Fruit fly (Drosophila melanogaster) whole organism, embryonic: ENCODE results near the gene CG18557.

Source experiments
- Asciz ChIP-seq: fragments of 200-800 bp; sonication (Bioruptor generic); optimal IDR thresholded peaks from 2 replicates; lab custom pipeline; 2017; ENCODE audit warnings: missing biosample characterization, mild to moderate bottlenecking, missing genetic modification characterization, missing genetic modification reagents
- BtbVII ChIP-seq: fragments of 200-800 bp; sonication (Bioruptor generic); optimal IDR thresholded peaks from 3 replicates; lab custom pipeline; 2017; ENCODE audit warnings: missing biosample characterization, mild to moderate bottlenecking, missing genetic modification characterization
- Bteb2 ChIP-seq: fragments of 200-800 bp; sonication (Bioruptor generic); optimal IDR thresholded peaks from 2 replicates; lab custom pipeline; 2016; ENCODE audit warnings: missing biosample characterization, missing genetic modification characterization
- CG12155 ChIP-seq: fragments of 200-800 bp; sonication (Bioruptor generic); optimal IDR thresholded peaks from 3 replicates; lab custom pipeline; 2016; ENCODE audit warnings: missing biosample characterization, missing genetic modification characterization
- CG14860 ChIP-seq: fragments of 200-800 bp; sonication (Bioruptor generic); IDR thresholded peaks from 3 replicates; pipeline ENCODE4 v1.3.6; 2022; ENCODE audit warnings: missing biosample characterization, missing genetic modification characterization; ENCODE audit not compliant: partially characterized antibody
- CG15073 ChIP-seq: fragments of 200-800 bp; sonication (Bioruptor generic); optimal IDR thresholded peaks from 2 replicates; lab custom pipeline; 2016; ENCODE audit warnings: missing biosample characterization, missing genetic modification characterization
- CG15479 ChIP-seq: fragments of 200-800 bp; sonication (Bioruptor generic); optimal IDR thresholded peaks from 3 replicates; lab custom pipeline; 2019; ENCODE audit warnings: missing biosample characterization, mild to moderate bottlenecking, missing genetic modification characterization, moderate library complexity
- CG15601 ChIP-seq: fragments of 200-800 bp; sonication (Bioruptor generic); optimal IDR thresholded peaks from 3 replicates; lab custom pipeline; 2019; ENCODE audit warnings: missing biosample characterization, mild to moderate bottlenecking, missing genetic modification characterization, moderate library complexity
- CG1602 ChIP-seq: fragments of 200-800 bp; sonication (Bioruptor generic); optimal IDR thresholded peaks from 3 replicates; lab custom pipeline; 2016; ENCODE audit warnings: missing biosample characterization, missing genetic modification characterization
- CG18476 ChIP-seq: fragments of 200-800 bp; sonication (Bioruptor generic); optimal IDR thresholded peaks from 2 replicates; lab custom pipeline; 2016; ENCODE audit warnings: missing biosample characterization, mild to moderate bottlenecking, missing genetic modification characterization
- CG3065 ChIP-seq: fragments of 200-800 bp; sonication (Bioruptor generic); optimal IDR thresholded peaks from 2 replicates; lab custom pipeline; 2016; ENCODE audit warnings: missing biosample characterization, missing genetic modification characterization
- CG4617 ChIP-seq: fragments of 200-800 bp; sonication (Bioruptor generic); optimal IDR thresholded peaks from 3 replicates; lab custom pipeline; 2016; ENCODE audit warnings: missing biosample characterization, missing genetic modification characterization, borderline replicate concordance
- CG6654 ChIP-seq: fragments of 200-800 bp; sonication (Bioruptor generic); optimal IDR thresholded peaks from 2 replicates; lab custom pipeline; 2017; ENCODE audit warnings: missing biosample characterization, mild to moderate bottlenecking, missing genetic modification characterization
- CG7271 ChIP-seq: fragments of 200-800 bp; sonication (Bioruptor generic); optimal IDR thresholded peaks from 2 replicates; lab custom pipeline; 2018; ENCODE audit warnings: missing biosample characterization, mild to moderate bottlenecking, missing genetic modification characterization, moderate library complexity
- CG7745 ChIP-seq: fragments of 200-800 bp; sonication (Bioruptor generic); optimal IDR thresholded peaks from 2 replicates; lab custom pipeline; 2018; ENCODE audit warnings: missing biosample characterization, mild to moderate bottlenecking, missing genetic modification characterization, moderate library complexity
- CG7928 ChIP-seq: fragments of 200-800 bp; sonication (Bioruptor generic); optimal IDR thresholded peaks from 2 replicates; lab custom pipeline; 2017; ENCODE audit warnings: missing biosample characterization, mild to moderate bottlenecking, missing genetic modification characterization
- CG8281 ChIP-seq: fragments of 200-800 bp; sonication (Bioruptor generic); optimal IDR thresholded peaks from 2 replicates; lab custom pipeline; 2018; ENCODE audit warnings: missing biosample characterization, mild to moderate bottlenecking, missing genetic modification characterization, moderate library complexity
- Chrac-16 ChIP-seq: fragments of 200-800 bp; sonication (Bioruptor generic); optimal IDR thresholded peaks from 3 replicates; lab custom pipeline; 2016; ENCODE audit warnings: missing biosample characterization, missing genetic modification characterization
- Fer1 ChIP-seq: fragments of 200-800 bp; sonication (Bioruptor generic); optimal IDR thresholded peaks from 2 replicates; lab custom pipeline; 2017; ENCODE audit warnings: missing biosample characterization, mild to moderate bottlenecking, missing genetic modification characterization
- GATAe ChIP-seq: fragments of 200-800 bp; sonication (Bioruptor generic); conservative IDR thresholded peaks from 2 replicates; pipeline ENCODE4 v1.3.6; 2022; ENCODE audit warnings: missing biosample characterization, missing genetic modification characterization
- Gug ChIP-seq: fragments of 200-800 bp; sonication (Bioruptor generic); IDR thresholded peaks from 4 replicates; pipeline ENCODE4 v1.3.6; 2022; ENCODE audit warnings: missing biosample characterization, missing genetic modification characterization
- Hmr ChIP-seq: fragments of 200-800 bp; sonication (Bioruptor generic); optimal IDR thresholded peaks from 3 replicates; lab custom pipeline; 2017; ENCODE audit warnings: mild to moderate bottlenecking, missing biosample characterization, missing genetic modification reagents, missing genetic modification characterization
- MBD-R2 ChIP-seq: fragments of 200-800 bp; sonication (Bioruptor generic); IDR thresholded peaks from 2 replicates; pipeline ENCODE4 v1.3.6; 2022; ENCODE audit warnings: missing biosample characterization, missing genetic modification characterization
- Mad ChIP-seq: fragments of 200-800 bp; sonication (Bioruptor generic); optimal IDR thresholded peaks from 2 replicates; lab custom pipeline; 2016; ENCODE audit warnings: missing biosample characterization, missing genetic modification characterization
- Meics ChIP-seq: fragments of 200-800 bp; sonication (Bioruptor generic); optimal IDR thresholded peaks from 2 replicates; lab custom pipeline; 2017; ENCODE audit warnings: missing biosample characterization, mild to moderate bottlenecking, missing genetic modification characterization
- Ravus ChIP-seq: fragments of 200-800 bp; sonication (Bioruptor generic); IDR thresholded peaks from 2 replicates; pipeline ENCODE4 v1.3.6; 2022; ENCODE audit warnings: missing biosample characterization, missing genetic modification characterization
- Sry-β ChIP-seq: fragments of 200-800 bp; sonication (Bioruptor generic); optimal IDR thresholded peaks from 2 replicates; lab custom pipeline; 2018; ENCODE audit warnings: missing biosample characterization, mild to moderate bottlenecking, missing genetic modification characterization, moderate library complexity
- Ssrp ChIP-seq: fragments of 200-800 bp; sonication (Bioruptor generic); optimal IDR thresholded peaks from 2 replicates; lab custom pipeline; 2018; ENCODE audit warnings: missing biosample characterization, mild to moderate bottlenecking, missing genetic modification characterization, moderate library complexity
- Usf ChIP-seq: fragments of 200-800 bp; sonication (Bioruptor generic); optimal IDR thresholded peaks from 2 replicates; lab custom pipeline; 2017; ENCODE audit warnings: missing genotype, missing biosample characterization, missing genetic modification characterization
- abd-A ChIP-seq: fragments of 200-800 bp; sonication (Bioruptor generic); optimal IDR thresholded peaks from 3 replicates; lab custom pipeline; 2019; ENCODE audit warnings: missing biosample characterization, mild to moderate bottlenecking, missing genetic modification characterization, moderate library complexity
- chif ChIP-seq, 2 experiments: fragments of 200-800 bp; sonication (Bioruptor generic); optimal IDR thresholded peaks; 3 replicates each; lab custom pipeline; 2016; ENCODE audit warnings: missing biosample characterization in 2 of 2, missing genetic modification characterization in 2 of 2
- chinmo ChIP-seq: fragments of 200-800 bp; sonication (Bioruptor generic); IDR thresholded peaks from 4 replicates; pipeline ENCODE4 v1.3.6; 2022; ENCODE audit warnings: missing biosample characterization, missing genetic modification characterization; ENCODE audit not compliant: partially characterized antibody
- danr ChIP-seq: fragments of 200-800 bp; sonication (Bioruptor generic); IDR thresholded peaks from 2 replicates; pipeline ENCODE4 v1.3.6; 2022; ENCODE audit warnings: missing biosample characterization, missing genetic modification characterization
- disco-r ChIP-seq: fragments of 200-800 bp; sonication (Bioruptor generic); optimal IDR thresholded peaks from 2 replicates; lab custom pipeline; 2016; ENCODE audit warnings: missing biosample characterization, missing genetic modification characterization
- dm ChIP-seq: fragments of 200-800 bp; sonication (Bioruptor generic); optimal IDR thresholded peaks from 3 replicates; lab custom pipeline; 2016; ENCODE audit warnings: missing biosample characterization, missing genetic modification characterization
- dysf ChIP-seq: fragments of 200-800 bp; sonication (Bioruptor generic); IDR thresholded peaks from 3 replicates; pipeline ENCODE4 v1.3.6; 2022; ENCODE audit warnings: missing biosample characterization, missing genetic modification characterization
- gsb ChIP-seq: fragments of 200-800 bp; sonication (Bioruptor generic); IDR thresholded peaks from 2 replicates; pipeline ENCODE4 v1.3.6; 2022; ENCODE audit warnings: missing biosample characterization, missing genetic modification characterization
- kah ChIP-seq: fragments of 200-800 bp; sonication (Bioruptor generic); optimal IDR thresholded peaks from 2 replicates; lab custom pipeline; 2018; ENCODE audit warnings: missing biosample characterization, mild to moderate bottlenecking, missing genetic modification characterization
- kni ChIP-seq: fragments of 200-800 bp; sonication (Bioruptor generic); optimal IDR thresholded peaks from 3 replicates; lab custom pipeline; 2017; ENCODE audit warnings: mild to moderate bottlenecking, missing biosample characterization, missing genetic modification reagents, missing genetic modification characterization
- mirr ChIP-seq: fragments of 200-800 bp; sonication (Bioruptor generic); optimal IDR thresholded peaks from 3 replicates; lab custom pipeline; 2018; ENCODE audit warnings: missing biosample characterization, mild to moderate bottlenecking, missing genetic modification characterization
- pho ChIP-seq: fragments of 200-800 bp; sonication (Bioruptor generic); optimal IDR thresholded peaks from 2 replicates; lab custom pipeline; 2016; ENCODE audit warnings: missing biosample characterization, missing genetic modification characterization
- salm ChIP-seq: fragments of 200-800 bp; sonication (Bioruptor generic); optimal IDR thresholded peaks from 2 replicates; lab custom pipeline; 2018; ENCODE audit warnings: missing biosample characterization, mild to moderate bottlenecking, missing genetic modification characterization
- sens ChIP-seq: fragments of 200-800 bp; sonication (Bioruptor generic); peaks from one replicate; lab custom pipeline; 2016; ENCODE audit warnings: missing biosample characterization, missing genetic modification characterization
- slou ChIP-seq: fragments of 200-800 bp; sonication (Bioruptor generic); optimal IDR thresholded peaks from 3 replicates; lab custom pipeline; 2016; ENCODE audit warnings: missing biosample characterization, missing genetic modification characterization
- so ChIP-seq: fragments of 200-800 bp; sonication (Bioruptor generic); IDR thresholded peaks from 3 replicates; pipeline ENCODE4 v1.3.6; 2022; ENCODE audit warnings: missing biosample characterization, missing genetic modification characterization
- sqz ChIP-seq: fragments of 200-800 bp; sonication (Bioruptor generic); optimal IDR thresholded peaks from 3 replicates; lab custom pipeline; 2018; ENCODE audit warnings: missing biosample characterization, mild to moderate bottlenecking, missing genetic modification characterization
- ttk ChIP-seq: fragments of 200-800 bp; sonication (Bioruptor generic); IDR thresholded peaks from 2 replicates; pipeline ENCODE4 v2.1.2; 2022; ENCODE audit warnings: missing biosample characterization, missing genetic modification characterization
- unc-4 ChIP-seq: fragments of 200-800 bp; sonication (Bioruptor generic); IDR thresholded peaks from 2 replicates; pipeline ENCODE4 v1.3.6; 2022; ENCODE audit warnings: missing biosample characterization, missing genetic modification characterization; ENCODE audit not compliant: partially characterized antibody
- usp ChIP-seq: fragments of >200 bp; optimal IDR thresholded peaks from 2 replicates; lab custom pipeline; 2017; ENCODE audit warnings: missing biosample characterization, missing genetic modification characterization
- vfl ChIP-seq: fragments of 200-800 bp; sonication (Bioruptor generic); optimal IDR thresholded peaks from 2 replicates; lab custom pipeline; 2016; ENCODE audit warnings: missing biosample characterization, missing genetic modification characterization
- yki ChIP-seq: fragments of >200 bp; optimal IDR thresholded peaks from 3 replicates; lab custom pipeline; 2018

The CG18557 gene

DNA sequence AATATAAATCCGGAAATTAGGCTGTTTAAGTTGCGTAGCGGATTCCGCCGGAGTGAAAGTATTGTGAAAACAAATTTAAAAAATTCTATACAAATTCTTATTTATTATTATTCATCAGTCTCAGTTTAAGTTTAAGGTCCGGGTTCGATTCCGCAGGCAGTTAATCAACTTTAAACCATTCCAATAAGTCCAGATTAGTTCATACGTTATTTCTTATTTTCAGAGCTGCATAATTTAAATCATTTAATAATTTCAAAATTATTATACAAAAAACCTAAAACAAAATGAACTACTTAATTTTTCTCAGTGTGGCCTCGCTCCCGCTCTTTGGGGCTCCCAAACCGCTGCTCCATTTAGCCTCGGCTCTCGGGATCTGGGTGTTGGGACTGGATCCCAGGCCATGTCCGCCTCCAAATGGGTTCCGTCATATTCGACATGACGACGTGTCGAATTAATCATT, 15.2 kb downstream of the CG18557 start (continued):
- TF ChIP-seq abd-A (tag; lab: Kevin White, UChicago) (no peak), CG4617 (GFP tag; lab: Kevin White, UChicago) (peak; percentile 25), dysf (GFP tag; lab: Robert Waterston, UW) (peak; percentile 85), CG15073 (GFP tag; lab: Kevin White, UChicago) (no peak), pho (GFP tag; lab: Kevin White, UChicago) (peak; percentile 58), Chrac-16 (GFP tag; lab: Kevin White, UChicago) (peak; percentile 77), CG12155 (GFP tag; lab: Kevin White, UChicago) (peak; percentile 71), Fer1 (GFP tag; lab: Kevin White, UChicago) (peak; percentile 89), Mad (GFP tag; lab: Kevin White, UChicago) (peak; percentile 71), Usf (GFP tag; lab: Kevin White, UChicago) (peak; percentile 86), sens (GFP tag; lab: Kevin White, UChicago) (peak; percentile 96), ttk (GFP tag; lab: Robert Waterston, UW) (peak; percentile 57; the same call in 1 of the 2 replicates), CG6654 (GFP tag; lab: Kevin White, UChicago) (peak; percentile 72), Ravus (GFP tag; lab: Robert Waterston, UW) (no peak), disco-r (GFP tag; lab: Kevin White, UChicago) (peak; percentile 40), slou (GFP tag; lab: Kevin White, UChicago) (peak; percentile 77), MBD-R2 (no peak; the same call in 1 of the 2 replicates), unc-4 (GFP tag; lab: Robert Waterston, UW) (no peak), CG7928 (peak; percentile 68), CG8281 (tag; lab: Kevin White, UChicago) (peak; percentile 69), kah (GFP tag; lab: Kevin White, UChicago) (peak; percentile 71), gsb (peak; percentile 35; the same call in 1 of the 2 replicates), Bteb2 (GFP tag; lab: Kevin White, UChicago) (peak; percentile 66), CG3065 (GFP tag; lab: Kevin White, UChicago) (peak; percentile 17), vfl (GFP tag; lab: Kevin White, UChicago) (peak; percentile 59), CG1602 (GFP tag; lab: Kevin White, UChicago) (peak; percentile 85), Sry-β (GFP tag; lab: Kevin White, UChicago) (peak; percentile 46), danr (GFP tag; lab: Robert Waterston, UW) (peak; percentile 78), CG15479 (GFP tag; lab: Kevin White, UChicago) (no peak), BtbVII (peak; percentile 88), chif (GFP tag; optimal IDR thresholded peaks at IDR 0.05; lab: Kevin White, UChicago) (peak; percentile 36 to 81), CG18476 (GFP tag; lab: Kevin White, UChicago) (peak; percentile 86), CG15601 (peak; percentile 91), yki (lab: Kevin White, UChicago) (no peak), Ssrp (tag; lab: Kevin White, UChicago) (peak; percentile 92), salm (tag; lab: Kevin White, UChicago) (peak; percentile 77), CG7271 (no peak), so (GFP tag; lab: Robert Waterston, UW) (peak; percentile 82), dm (GFP tag; lab: Kevin White, UChicago) (no peak), Hmr (peak; percentile 87), CG14860 (GFP tag; lab: Robert Waterston, UW) (no peak), CG7745 (no peak), mirr (no peak), Meics (GFP tag; lab: Kevin White, UChicago) (peak; percentile 92), Asciz (GFP tag; lab: Kevin White, UChicago) (peak; percentile 93), sqz (peak; percentile 74), chinmo (no peak), Gug (GFP tag; lab: Robert Waterston, UW) (peak; percentile 46; the same call in 2 of the 4 replicates), kni (GFP tag; lab: Kevin White, UChicago) (peak; percentile 82), usp (GFP tag; lab: Kevin White, UChicago) (no peak), GATAe (GFP tag; lab: Robert Waterston, UW) (no peak)
